Fruit fly (Drosophila melanogaster): ENCODE measurements around the gene CG17129.

CG17129 gene

dm6 chr3L:681793-682369 lies 1.8 kb upstream of the CG17129 start (continued):
- peak; percentile 68 for TF ChIP-seq Elba2 (GFP tag; optimal IDR thresholded peaks at IDR 0.05)
- no peak for TF ChIP-seq Six4 (GFP tag; optimal IDR thresholded peaks at IDR 0.05)
- TF ChIP-seq caup (GFP tag; optimal IDR thresholded peaks at IDR 0.05; ENCODE audit: severe bottlenecking), result peak; percentile 67
- peak; percentile 97 for TF ChIP-seq CG10267 (tag; optimal IDR thresholded peaks at IDR 0.05)
- no peak for TF ChIP-seq sima (GFP tag; optimal IDR thresholded peaks at IDR 0.05)
- TF ChIP-seq BEAF-32 (GFP tag; optimal IDR thresholded peaks at IDR 0.05), result peak; percentile 40
- no peak; the same call in 2 of the 3 replicates for TF ChIP-seq HLH4C (GFP tag; IDR thresholded peaks at IDR 0.05; ENCODE audit: partially characterized antibody)
- peak; percentile 32 for TF ChIP-seq HmgD (GFP tag; optimal IDR thresholded peaks at IDR 0.05)
- TF ChIP-seq Lim3 (GFP tag; IDR thresholded peaks at IDR 0.05), result no peak
- peak; percentile 32 for TF ChIP-seq CG4282 (GFP tag; optimal IDR thresholded peaks at IDR 0.05)
- peak; percentile 9 for TF ChIP-seq CG7987 (GFP tag; optimal IDR thresholded peaks at IDR 0.05)
- peak; percentile 92 for TF ChIP-seq CG12769 (tag; optimal IDR thresholded peaks at IDR 0.05)
- TF ChIP-seq ro (GFP tag; IDR thresholded peaks at IDR 0.05), result no peak
- TF ChIP-seq CG43689 (GFP tag; IDR thresholded peaks at IDR 0.05), result no peak
- no peak for TF ChIP-seq CG9215 (GFP tag; IDR thresholded peaks at IDR 0.05)
- TF ChIP-seq CG1529 (GFP tag; optimal IDR thresholded peaks at IDR 0.05), result peak; percentile 41
- no peak for TF ChIP-seq CG4730 (GFP tag; IDR thresholded peaks at IDR 0.05)
- TF ChIP-seq dmrt11E (tag; optimal IDR thresholded peaks at IDR 0.05), result peak; percentile 21
- TF ChIP-seq CG6689 (GFP tag; IDR thresholded peaks at IDR 0.05), result no peak
- peak; percentile 53 for TF ChIP-seq NfI (GFP tag; optimal IDR thresholded peaks at IDR 0.05)
- TF ChIP-seq CG13624 (GFP tag; optimal IDR thresholded peaks at IDR 0.05), result peak; percentile 17
- TF ChIP-seq dysf (GFP tag; IDR thresholded peaks at IDR 0.05), result peak; percentile 19; the same call in 1 of the 3 replicates
- no peak for TF ChIP-seq Oli (tag; optimal IDR thresholded peaks at IDR 0.05)
- peak; percentile 76 for TF ChIP-seq CG1603 (tag; optimal IDR thresholded peaks at IDR 0.05)
- TF ChIP-seq sens (GFP tag), result peak; percentile 89
- TF ChIP-seq NK7.1 (GFP tag; optimal IDR thresholded peaks at IDR 0.05), result no peak
- peak; percentile 19 for TF ChIP-seq disco-r (GFP tag; optimal IDR thresholded peaks at IDR 0.05)
- peak; percentile 67 for TF ChIP-seq CG10543 (GFP tag; optimal IDR thresholded peaks at IDR 0.05)
- TF ChIP-seq chif (GFP tag; optimal IDR thresholded peaks at IDR 0.05), result peak in 1 of 2 experiments; percentile 41
- TF ChIP-seq mam (GFP tag; optimal IDR thresholded peaks at IDR 0.05), result peak; percentile 38
- no peak for TF ChIP-seq CG31224 (GFP tag; IDR thresholded peaks at IDR 0.05)
- no peak; the same call in 1 of the 2 replicates for TF ChIP-seq unc-4 (GFP tag; IDR thresholded peaks at IDR 0.05; ENCODE audit: partially characterized antibody)
- peak; percentile 67 for TF ChIP-seq Myb (GFP tag; optimal IDR thresholded peaks at IDR 0.05)
- TF ChIP-seq CG4707 (GFP tag; optimal IDR thresholded peaks at IDR 0.05), result peak; percentile 11
- peak; percentile 80 for TF ChIP-seq abd-A (tag; optimal IDR thresholded peaks at IDR 0.05)
- TF ChIP-seq CG8359 (GFP tag; optimal IDR thresholded peaks at IDR 0.05; ENCODE audit: borderline replicate concordance), result no peak
- peak; percentile 65 for TF ChIP-seq CG18599 (GFP tag; optimal IDR thresholded peaks at IDR 0.05)
- no peak for TF ChIP-seq Mrtf (GFP tag; IDR thresholded peaks at IDR 0.05)
- no peak for TF ChIP-seq CG12236 (GFP tag; optimal IDR thresholded peaks at IDR 0.05)
- no peak for TF ChIP-seq Nf-YA (GFP tag; IDR thresholded peaks at IDR 0.05)
- TF ChIP-seq Lpt (GFP tag; optimal IDR thresholded peaks at IDR 0.05), result no peak
- TF ChIP-seq CG10209 (GFP tag; optimal IDR thresholded peaks at IDR 0.05), result peak; percentile 28
- no peak for TF ChIP-seq nerfin-2 (GFP tag; IDR thresholded peaks at IDR 0.05; ENCODE audit: partially characterized antibody)
- TF ChIP-seq esg (GFP tag; conservative IDR thresholded peaks at IDR 0.05), result no peak
- peak; percentile 33 for TF ChIP-seq psq (GFP tag; optimal IDR thresholded peaks at IDR 0.05)
- TF ChIP-seq yki (optimal IDR thresholded peaks at IDR 0.05), result no peak
- TF ChIP-seq CG8478 (optimal IDR thresholded peaks at IDR 0.05), result no peak
- peak; percentile 26 for TF ChIP-seq CG4617 (GFP tag; optimal IDR thresholded peaks at IDR 0.05; ENCODE audit: borderline replicate concordance)
- TF ChIP-seq CG9727 (GFP tag; optimal IDR thresholded peaks at IDR 0.05), result peak; percentile 19
- TF ChIP-seq vfl (GFP tag; optimal IDR thresholded peaks at IDR 0.05), result peak; percentile 33
- TF ChIP-seq Hey (tag; optimal IDR thresholded peaks at IDR 0.05), result peak; percentile 35
